Worm (Caenorhabditis elegans): ENCODE measurements around the gene hecd-1.

The hecd-1 gene

ce11 chrIV:7133140-7133539 is 11.4 kb downstream of the hecd-1 start, which contains the start of gene cyn-12:
cyn-12 (minus strand) TSS chrIV:7133217.
- TF ChIP-seq lin-35 (GFP tag; optimal IDR thresholded peaks at IDR 0.05) (peak; percentile 19 to 46), dpl-1 (GFP tag; optimal IDR thresholded peaks at IDR 0.05) (peak in 2 of 3 experiments; percentile 48 to 58), snu-23 (GFP tag; optimal IDR thresholded peaks at IDR 0.05) (peak; percentile 55), hlh-4 (tag; optimal IDR thresholded peaks at IDR 0.05) (no peak), ztf-4 (tag; optimal IDR thresholded peaks at IDR 0.05) (no peak), swsn-7 (tag; optimal IDR thresholded peaks at IDR 0.05) (peak; percentile 31), nhr-11 (tag; optimal IDR thresholded peaks at IDR 0.05) (no peak), efl-1 (optimal IDR thresholded peaks at IDR 0.05) (peak; percentile 15 to 52), efl-1 (GFP tag; optimal IDR thresholded peaks at IDR 0.05 in 1 of 2) (peak; percentile 52 to 93), lsy-2 (tag; optimal IDR thresholded peaks at IDR 0.05) (peak; percentile 41 to 55), hlh-17 (GFP tag; optimal IDR thresholded peaks at IDR 0.05; ENCODE audit: borderline replicate concordance) (no peak), nhr-71 (tag; optimal IDR thresholded peaks at IDR 0.05) (peak; percentile 56), lin-14 (GFP tag; optimal IDR thresholded peaks at IDR 0.05) (peak; percentile 11), tbx-2 (tag; optimal IDR thresholded peaks at IDR 0.05) (peak; percentile 6), nhr-47 (tag; optimal IDR thresholded peaks at IDR 0.05) (peak; percentile 52), xbp-1 (tag; optimal IDR thresholded peaks at IDR 0.05) (no peak), nhr-85 (tag) (no peak), lin-15B (tag; optimal IDR thresholded peaks at IDR 0.05) (peak; percentile 7), isw-1 (GFP tag; IDR thresholded peaks at IDR 0.05) (no peak), F16B12.6 (tag; optimal IDR thresholded peaks at IDR 0.05) (peak; percentile 85), elt-2 (tag; optimal IDR thresholded peaks at IDR 0.05) (no peak), unc-130 (tag; optimal IDR thresholded peaks at IDR 0.05) (peak; percentile 52), skn-1 (tag; optimal IDR thresholded peaks at IDR 0.05) (no peak), nhr-20 (tag; optimal IDR thresholded peaks at IDR 0.05) (peak; percentile 38)

DNA sequence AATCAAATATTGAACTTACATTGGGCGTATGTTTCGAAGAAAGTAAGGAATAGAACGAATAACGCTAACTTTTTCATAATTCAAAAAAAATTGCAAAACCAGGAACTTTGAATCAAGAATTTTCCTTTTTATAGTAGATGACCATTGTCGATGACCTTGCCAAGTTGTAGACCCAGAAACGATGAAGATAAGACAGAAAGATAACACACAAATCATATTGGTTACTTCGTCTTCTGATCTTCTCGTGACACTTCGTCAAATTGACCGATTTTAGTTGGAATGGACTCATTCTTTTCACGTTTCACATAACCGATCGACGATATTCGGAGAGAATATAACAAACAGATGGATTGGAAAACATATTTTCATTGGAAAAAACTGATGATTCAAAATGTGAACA is 12.7 kb downstream of the hecd-1 start, which contains the start of gene grsp-3:
TSS of gene grsp-3 (minus strand) at position 149 of the 400 bp plus-strand sequence.
- TF ChIP-seq nhr-20 (tag; optimal IDR thresholded peaks at IDR 0.05) (peak; percentile 60), nhr-85 (tag) (peak; percentile 89), elt-2 (tag; optimal IDR thresholded peaks at IDR 0.05) (no peak), mdl-1 (tag; optimal IDR thresholded peaks at IDR 0.05) (peak in 1 of 2 experiments; percentile 32), F16B12.6 (tag; optimal IDR thresholded peaks at IDR 0.05) (no peak), dpl-1 (GFP tag; optimal IDR thresholded peaks at IDR 0.05) (peak in 1 of 3 experiments; percentile 26), unc-130 (tag; optimal IDR thresholded peaks at IDR 0.05) (peak; percentile 39), blmp-1 (tag; optimal IDR thresholded peaks at IDR 0.05) (peak; percentile 80), lin-35 (GFP tag; optimal IDR thresholded peaks at IDR 0.05) (peak in 1 of 2 experiments; percentile 43), sup-37 (GFP tag; optimal IDR thresholded peaks at IDR 0.05) (no peak), tbx-2 (tag; optimal IDR thresholded peaks at IDR 0.05) (peak; percentile 18), egl-27 (tag; optimal IDR thresholded peaks at IDR 0.05) (no peak), ztf-4 (tag; optimal IDR thresholded peaks at IDR 0.05) (no peak), nhr-71 (tag; optimal IDR thresholded peaks at IDR 0.05) (peak; percentile 59), rnt-1 (tag; optimal IDR thresholded peaks at IDR 0.05) (peak; percentile 7), elt-3 (tag; optimal IDR thresholded peaks at IDR 0.05) (peak in 2 of 6 experiments; percentile 59 to 95), snu-23 (GFP tag; optimal IDR thresholded peaks at IDR 0.05) (peak; percentile 57), lsy-2 (tag; optimal IDR thresholded peaks at IDR 0.05) (peak; percentile 1 to 33), zag-1 (tag; optimal IDR thresholded peaks at IDR 0.05) (no peak), lin-14 (GFP tag; optimal IDR thresholded peaks at IDR 0.05) (peak; percentile 60), egl-13 (tag; optimal IDR thresholded peaks at IDR 0.05) (no peak), mep-1 (tag; optimal IDR thresholded peaks at IDR 0.05) (peak; percentile 39)

ce11 chrIV:7121313-7122055 is 23.0 kb downstream of the hecd-1 start, which contains the start of the genes C34D4.10 and str-48:
C34D4.10 (minus strand) TSS chrIV:7121413.
str-48 (plus strand) TSS chrIV:7122005.
- no peak for TF ChIP-seq ceh-88 (GFP tag; IDR thresholded peaks at IDR 0.05)
- no peak for TF ChIP-seq egl-27 (tag; optimal IDR thresholded peaks at IDR 0.05)
- no peak for TF ChIP-seq skn-1 (tag; optimal IDR thresholded peaks at IDR 0.05)
- no peak for TF ChIP-seq aha-1 (tag; optimal IDR thresholded peaks at IDR 0.05)
- TF ChIP-seq nhr-47 (tag; optimal IDR thresholded peaks at IDR 0.05) = no peak
- TF ChIP-seq lin-14 (GFP tag; optimal IDR thresholded peaks at IDR 0.05) = no peak
- no peak for TF ChIP-seq mep-1 (tag; optimal IDR thresholded peaks at IDR 0.05)
- no peak for TF ChIP-seq rnt-1 (tag; optimal IDR thresholded peaks at IDR 0.05)
- TF ChIP-seq nhr-11 (tag; optimal IDR thresholded peaks at IDR 0.05) = no peak
- TF ChIP-seq tbx-2 (tag; optimal IDR thresholded peaks at IDR 0.05) = no peak
- no peak for TF ChIP-seq hlh-17 (GFP tag; optimal IDR thresholded peaks at IDR 0.05; ENCODE audit: borderline replicate concordance)
